Worm (Caenorhabditis elegans): ENCODE measurements around the gene F26D10.13.
A peak's percentile ranks its signal among the peaks of the same experiment; 100 is the strongest.

The F26D10.13 gene

ce11 chrIV:17268069-17268468, 3.5 kb upstream of the F26D10.13 start:
- TF ChIP-seq ceh-44 (GFP tag; IDR thresholded peaks at IDR 0.05) (no peak), ceh-32 (tag; optimal IDR thresholded peaks at IDR 0.05; ENCODE audit: poor library complexity) (no peak), zip-11 (GFP tag; IDR thresholded peaks at IDR 0.05) (no peak), ceh-82 (tag; optimal IDR thresholded peaks at IDR 0.05) (no peak), zip-2 (tag; optimal IDR thresholded peaks at IDR 0.05) (no peak)

- no peak for TF ChIP-seq F44E2.7 (GFP tag; IDR thresholded peaks at IDR 0.05)
- no peak for TF ChIP-seq ZK337.2 (GFP tag; IDR thresholded peaks at IDR 0.05)
- TF ChIP-seq php-3 (GFP tag; IDR thresholded peaks at IDR 0.05) = no peak
- TF ChIP-seq egl-43 (GFP tag; IDR thresholded peaks at IDR 0.05) = 0 out of 2 replicates have a peak, but pooled peaks have one; percentile 29
- peak in 1 of 2 experiments; percentile 96 for TF ChIP-seq unc-62 (GFP tag; optimal IDR thresholded peaks at IDR 0.05 in 1 of 2)
- no peak for TF ChIP-seq unc-62 (tag; optimal IDR thresholded peaks at IDR 0.05)
- no peak for TF ChIP-seq egl-27 (tag; optimal IDR thresholded peaks at IDR 0.05)
- no peak for TF ChIP-seq ceh-32 (tag; optimal IDR thresholded peaks at IDR 0.05; ENCODE audit: poor library complexity)
Observed at ce11 chrIV:17267304-17267891, 2.8 kb upstream of the F26D10.13 start.

ce11 chrIV:17265716-17266115, 1.1 kb upstream of the F26D10.13 start:
- no peak for TF ChIP-seq Y75B8A.6 (GFP tag; IDR thresholded peaks at IDR 0.05)
- no peak for TF ChIP-seq unc-62 (GFP tag; optimal IDR thresholded peaks at IDR 0.05 in 1 of 2)
- no peak for TF ChIP-seq unc-62 (tag; optimal IDR thresholded peaks at IDR 0.05)
- TF ChIP-seq aha-1 (tag) = peak; percentile 96

ce11 chrIV:17265279-17265678, 665 bp upstream of the F26D10.13 start, which contains the start of gene str-187:
Gene str-187 (plus strand): TSS chrIV:17265579.
- no peak for TF ChIP-seq Y48G9A.11 (GFP tag; IDR thresholded peaks at IDR 0.05)
- no peak for TF ChIP-seq zip-11 (GFP tag; IDR thresholded peaks at IDR 0.05)

- TF ChIP-seq hlh-11 (tag; optimal IDR thresholded peaks at IDR 0.05) = peak; percentile 92
- peak; percentile 94 for TF ChIP-seq mxl-3 (GFP tag; optimal IDR thresholded peaks at IDR 0.05)
- TF ChIP-seq lin-13 (GFP tag; optimal IDR thresholded peaks at IDR 0.05) = peak; percentile 0
- no peak for TF ChIP-seq ceh-20 (GFP tag; IDR thresholded peaks at IDR 0.05)
- peak; percentile 26 for TF ChIP-seq ztf-7 (tag; optimal IDR thresholded peaks at IDR 0.05)
- TF ChIP-seq dmd-8 (GFP tag; IDR thresholded peaks at IDR 0.05) = no peak
- TF ChIP-seq nhr-48 (tag; optimal IDR thresholded peaks at IDR 0.05) = peak; percentile 75
- peak; percentile 95 for TF ChIP-seq pqm-1 (tag; optimal IDR thresholded peaks at IDR 0.05)
- TF ChIP-seq saeg-2 (GFP tag; IDR thresholded peaks at IDR 0.05) = no peak
- peak; percentile 92 for TF ChIP-seq dve-1 (tag; optimal IDR thresholded peaks at IDR 0.05; ENCODE audit: insufficient read depth)
- TF ChIP-seq nhr-28 (tag; optimal IDR thresholded peaks at IDR 0.05) = peak; percentile 92
- TF ChIP-seq unc-62 (GFP tag; optimal IDR thresholded peaks at IDR 0.05 in 1 of 2) = peak in 1 of 2 experiments; percentile 22
- TF ChIP-seq unc-62 (tag; optimal IDR thresholded peaks at IDR 0.05) = no peak
- no peak for TF ChIP-seq vab-7 (GFP tag; IDR thresholded peaks at IDR 0.05)
- 0 out of 2 replicates have a peak, but pooled peaks have one; percentile 25 for TF ChIP-seq nhr-41 (GFP tag; IDR thresholded peaks at IDR 0.05)
- peak; percentile 59 for TF ChIP-seq hlh-30 (tag; optimal IDR thresholded peaks at IDR 0.05; ENCODE audit: insufficient read depth)
- TF ChIP-seq ama-1 (optimal IDR thresholded peaks at IDR 0.05) = peak; percentile 84
- TF ChIP-seq dmd-6 (GFP tag; IDR thresholded peaks at IDR 0.05) = peak; percentile 91
- peak; percentile 20 to 79 for TF ChIP-seq mdl-1 (tag; optimal IDR thresholded peaks at IDR 0.05)
- peak; percentile 27 for TF ChIP-seq nhr-102 (tag; optimal IDR thresholded peaks at IDR 0.05)
- TF ChIP-seq hif-1 (tag; optimal IDR thresholded peaks at IDR 0.05) = peak; percentile 7 to 96
- TF ChIP-seq mep-1 (tag; optimal IDR thresholded peaks at IDR 0.05) = peak; percentile 45
- peak; percentile 31 for TF ChIP-seq nhr-6 (tag; optimal IDR thresholded peaks at IDR 0.05)
- peak; percentile 46; the same call in 1 of the 2 replicates for TF ChIP-seq lin-1 (GFP tag; IDR thresholded peaks at IDR 0.05)
- peak in 1 of 2 experiments; percentile 54 for TF ChIP-seq daf-16 (GFP tag; optimal IDR thresholded peaks at IDR 0.05)
- peak; percentile 96 for TF ChIP-seq daf-16 (tag; optimal IDR thresholded peaks at IDR 0.05)
- TF ChIP-seq T26A8.4 (GFP tag; IDR thresholded peaks at IDR 0.05) = 0 out of 2 replicates have a peak, but pooled peaks have one; percentile 21
- no peak for TF ChIP-seq ZK337.2 (GFP tag; IDR thresholded peaks at IDR 0.05)
- TF ChIP-seq zfp-3 (GFP tag; conservative IDR thresholded peaks at IDR 0.05) = no peak
- peak; percentile 90 for TF ChIP-seq aha-1 (tag)
- TF ChIP-seq tra-1 (GFP tag; IDR thresholded peaks at IDR 0.05) = 0 out of 2 replicates have a peak, but pooled peaks have one; percentile 63
- TF ChIP-seq egl-43 (GFP tag; IDR thresholded peaks at IDR 0.05) = no peak
Observed at ce11 chrIV:17263714-17264113, 900 bp downstream of the F26D10.13 start.
